Fruit fly (Drosophila melanogaster): ENCODE measurements around the gene CG9222.
A peak's percentile ranks its signal among the peaks of the same experiment; 100 is the strongest.

The CG9222 gene

dm6 chr2L:6090365-6090764, 40.5 kb upstream of the CG9222 start:
- no peak for TF ChIP-seq cic (GFP tag; optimal IDR thresholded peaks at IDR 0.05)
- TF ChIP-seq CG12768 (GFP tag; optimal IDR thresholded peaks at IDR 0.05), result no peak
- TF ChIP-seq Hr96 (GFP tag; optimal IDR thresholded peaks at IDR 0.05), result no peak

dm6 chr2L:6090786-6091716, 39.8 kb upstream of the CG9222 start, which contains the start of gene CG45075:
CG45075 (plus strand) TSS chr2L:6091412.
- TF ChIP-seq toe (GFP tag; optimal IDR thresholded peaks at IDR 0.05) (no peak), CG1620 (GFP tag; optimal IDR thresholded peaks at IDR 0.05) (no peak), CG7045 (GFP tag; optimal IDR thresholded peaks at IDR 0.05) (no peak), cic (GFP tag; optimal IDR thresholded peaks at IDR 0.05) (no peak), kay (GFP tag; ENCODE audit: borderline replicate concordance) (peak; percentile 88)

- TF ChIP-seq Clk (GFP tag; optimal IDR thresholded peaks at IDR 0.05), result no peak
Observed at dm6 chr2L:6092300-6092699, 38.5 kb upstream of the CG9222 start.

- no peak for TF ChIP-seq cnc (optimal IDR thresholded peaks at IDR 0.05)
- no peak for TF ChIP-seq kay (GFP tag; ENCODE audit: borderline replicate concordance)
- no peak for TF ChIP-seq tj (GFP tag; optimal IDR thresholded peaks at IDR 0.05)
- peak; percentile 52 for TF ChIP-seq CG1620 (GFP tag; optimal IDR thresholded peaks at IDR 0.05)
- no peak for TF ChIP-seq Crg-1 (GFP tag; optimal IDR thresholded peaks at IDR 0.05)
- no peak for TF ChIP-seq CG14711 (tag; optimal IDR thresholded peaks at IDR 0.05)
- no peak for TF ChIP-seq Hr96 (GFP tag; optimal IDR thresholded peaks at IDR 0.05)
- no peak for TF ChIP-seq CG7045 (GFP tag; optimal IDR thresholded peaks at IDR 0.05)
- no peak for TF ChIP-seq Clk (GFP tag; optimal IDR thresholded peaks at IDR 0.05)
- TF ChIP-seq ovo (GFP tag; optimal IDR thresholded peaks at IDR 0.05), result peak; percentile 29
- peak; percentile 65 for TF ChIP-seq Mnt (GFP tag; optimal IDR thresholded peaks at IDR 0.05)
- no peak for TF ChIP-seq CG12768 (GFP tag; optimal IDR thresholded peaks at IDR 0.05)
- TF ChIP-seq toe (GFP tag; optimal IDR thresholded peaks at IDR 0.05), result no peak
- TF ChIP-seq CG7101 (tag; optimal IDR thresholded peaks at IDR 0.05), result peak; percentile 10
- TF ChIP-seq CG5204 (GFP tag; optimal IDR thresholded peaks at IDR 0.05), result no peak
- no peak for TF ChIP-seq pad (GFP tag; optimal IDR thresholded peaks at IDR 0.05)
- TF ChIP-seq CG33017 (tag; optimal IDR thresholded peaks at IDR 0.05), result peak; percentile 48
- peak; percentile 36 for TF ChIP-seq CG11617 (GFP tag; optimal IDR thresholded peaks at IDR 0.05)
- peak; percentile 73 for TF ChIP-seq cic (GFP tag; optimal IDR thresholded peaks at IDR 0.05)
- peak; percentile 87 for TF ChIP-seq bab1 (GFP tag; optimal IDR thresholded peaks at IDR 0.05)
Observed at dm6 chr2L:6098479-6099269, 32.1 kb upstream of the CG9222 start, which contains the start of gene CG9175. CG9175 (minus strand) TSS chr2L:6098966.

dm6 chr2L:6099270-6099644, 31.6 kb upstream of the CG9222 start:
- TF ChIP-seq kay (GFP tag; ENCODE audit: borderline replicate concordance), result peak; percentile 81
- TF ChIP-seq ovo (GFP tag; optimal IDR thresholded peaks at IDR 0.05), result no peak

dm6 chr2L:6100202-6100689, 30.6 kb upstream of the CG9222 start, which contains the start of gene stai:
stai (plus strand) TSS chr2L:6100377.
- TF ChIP-seq CG12768 (GFP tag; optimal IDR thresholded peaks at IDR 0.05) (no peak), ovo (GFP tag; optimal IDR thresholded peaks at IDR 0.05) (peak; percentile 51), bab1 (GFP tag; optimal IDR thresholded peaks at IDR 0.05) (peak; percentile 26), tj (GFP tag; optimal IDR thresholded peaks at IDR 0.05) (peak; percentile 84)

dm6 chr2L:6109313-6109847, 21.4 kb upstream of the CG9222 start:
- TF ChIP-seq cic (GFP tag; optimal IDR thresholded peaks at IDR 0.05), result no peak
- TF ChIP-seq Clk (GFP tag; optimal IDR thresholded peaks at IDR 0.05), result no peak
- TF ChIP-seq bab1 (GFP tag; optimal IDR thresholded peaks at IDR 0.05), result no peak
- TF ChIP-seq kay (GFP tag; ENCODE audit: borderline replicate concordance), result no peak
- TF ChIP-seq tj (GFP tag; optimal IDR thresholded peaks at IDR 0.05), result no peak
- TF ChIP-seq CG7101 (tag; optimal IDR thresholded peaks at IDR 0.05), result no peak
- TF ChIP-seq Crg-1 (GFP tag; optimal IDR thresholded peaks at IDR 0.05), result no peak
- no peak for TF ChIP-seq pad (GFP tag; optimal IDR thresholded peaks at IDR 0.05)
- no peak for TF ChIP-seq CG5204 (GFP tag; optimal IDR thresholded peaks at IDR 0.05)
- no peak for TF ChIP-seq toe (GFP tag; optimal IDR thresholded peaks at IDR 0.05)

Measured in whole organism, adult.